Worm (Caenorhabditis elegans) whole organism, midembryonic: ENCODE data around the gene C03G6.6.
"Not testable (repeated sequence)": the region's sequence is repeated elsewhere in the genome, so short reads cannot be mapped to it uniquely, and the experiment has no call there.

Experiments
- T22C8.4 ChIP-seq: fragments of 200-800 bp; sonication (Bioruptor generic); IDR thresholded peaks from 2 replicates; pipeline ENCODE4 v1.3.6; 2022; ENCODE audit warnings: missing genetic modification characterization, missing compliant biosample characterization
- cog-1 ChIP-seq: sonication (generic microtip); optimal IDR thresholded peaks from 2 replicates; lab custom pipeline; 2016; ENCODE audit warnings: missing genetic modification characterization, missing compliant biosample characterization
- flt-1 ChIP-seq: fragments of 200-800 bp; sonication (Bioruptor generic); IDR thresholded peaks from 2 replicates; pipeline ENCODE4 v1.3.6; 2022; ENCODE audit warnings: missing genetic modification characterization, missing compliant biosample characterization
- klf-2 ChIP-seq: fragments of 200-800 bp; sonication (Bioruptor generic); conservative IDR thresholded peaks from 2 replicates; pipeline ENCODE4 v1.3.6; 2022; ENCODE audit warnings: missing genetic modification reagents, missing genetic modification characterization, missing compliant biosample characterization
- med-1 ChIP-seq: sonication (generic microtip); optimal IDR thresholded peaks from 2 replicates; lab custom pipeline; 2017; ENCODE audit warnings: missing genetic modification characterization, mild to moderate bottlenecking, missing compliant biosample characterization, antibody characterized with exemption, missing genetic modification reagents; ENCODE audit not compliant: insufficient read depth
- ref-1 ChIP-seq: fragments of 200-800 bp; sonication (Bioruptor generic); conservative IDR thresholded peaks from 2 replicates; pipeline ENCODE4 v1.3.6; 2022; ENCODE audit warnings: missing genetic modification reagents, missing genetic modification characterization, missing compliant biosample characterization
- tab-1 ChIP-seq: fragments of 200-800 bp; sonication (Bioruptor generic); IDR thresholded peaks from 2 replicates; pipeline ENCODE4 v1.3.6; 2022; ENCODE audit warnings: missing genetic modification characterization, missing compliant biosample characterization
- ztf-23 ChIP-seq: fragments of 200-800 bp; sonication (Bioruptor generic); IDR thresholded peaks from 2 replicates; pipeline ENCODE4 v1.3.6; 2022; ENCODE audit warnings: missing genetic modification reagents, missing genetic modification characterization, missing compliant biosample characterization
- ztf-29 ChIP-seq: fragments of 200-800 bp; sonication (Bioruptor generic); IDR thresholded peaks from 2 replicates; pipeline ENCODE4 v1.3.6; 2022; ENCODE audit warnings: missing genetic modification reagents, missing genetic modification characterization, missing compliant biosample characterization

The C03G6.6 gene

ce11 chrV:7339831-7340230, 17.4 kb upstream of the C03G6.6 start, which contains the start of gene srh-187:
srh-187 (minus strand) TSS chrV:7339931.
- TF ChIP-seq tab-1: no peak
- no peak for TF ChIP-seq cog-1 (tag; lab: Kevin White, UChicago)

- TF ChIP-seq tab-1: no peak
- no peak for TF ChIP-seq cog-1 (tag; lab: Kevin White, UChicago)
- TF ChIP-seq ref-1 (GFP tag; lab: Robert Waterston, UW): no peak
- no peak for TF ChIP-seq ztf-29
- TF ChIP-seq ztf-23 (GFP tag; lab: Robert Waterston, UW): no peak
- TF ChIP-seq klf-2 (GFP tag; lab: Robert Waterston, UW): no peak
- no peak for TF ChIP-seq med-1
- TF ChIP-seq flt-1 (GFP tag; lab: Robert Waterston, UW): no peak
- TF ChIP-seq T22C8.4: no peak
Observed at ce11 chrV:7341942-7342341, 15.3 kb upstream of the C03G6.6 start, which contains the start of the genes nhr-263 and nhr-148. nhr-263 (minus strand) TSS chrV:7342042. nhr-148 (plus strand) TSS chrV:7342156.

ce11 chrV:7343522-7343921, 13.7 kb upstream of the C03G6.6 start, which contains the start of gene srh-244:
srh-244 (plus strand) TSS chrV:7343822.
- TF ChIP-seq cog-1 (tag; lab: Kevin White, UChicago): no peak
- no peak for TF ChIP-seq flt-1 (GFP tag; lab: Robert Waterston, UW)
- no peak for TF ChIP-seq med-1
- TF ChIP-seq T22C8.4: no peak
- no peak for TF ChIP-seq tab-1
- no peak for TF ChIP-seq ref-1 (GFP tag; lab: Robert Waterston, UW)
- no peak for TF ChIP-seq ztf-29
- TF ChIP-seq ztf-23 (GFP tag; lab: Robert Waterston, UW): no peak
- no peak for TF ChIP-seq klf-2 (GFP tag; lab: Robert Waterston, UW)

- not testable (repeated sequence) for TF ChIP-seq med-1; ztf-29; ztf-23 (GFP tag; lab: Robert Waterston, UW)
Observed at ce11 chrV:7345494-7345893, 11.7 kb upstream of the C03G6.6 start, which contains the start of gene nhr-147. nhr-147 (plus strand) TSS chrV:7345794.

ce11 chrV:7349541-7349940, 7.7 kb upstream of the C03G6.6 start, which contains the start of gene nhr-149:
nhr-149 (minus strand) TSS chrV:7349641.
- TF ChIP-seq flt-1 (GFP tag; lab: Robert Waterston, UW): no peak

ce11 chrV:7352186-7353053, 4.8 kb upstream of the C03G6.6 start, which contains the start of the genes srh-231 and srh-275:
srh-231 (minus strand) TSS chrV:7352236.
srh-275 (plus strand) TSS chrV:7353003.
- TF ChIP-seq flt-1 (GFP tag; lab: Robert Waterston, UW) (no peak), ref-1 (GFP tag; lab: Robert Waterston, UW) (no peak), cog-1 (tag; lab: Kevin White, UChicago) (no peak), med-1 (no peak), ztf-23 (GFP tag; lab: Robert Waterston, UW) (no peak), ztf-29 (no peak), klf-2 (GFP tag; lab: Robert Waterston, UW) (no peak), tab-1 (no peak), T22C8.4 (no peak)

ce11 chrV:7353602-7354001, 3.6 kb upstream of the C03G6.6 start:
- TF ChIP-seq tab-1 (no peak), cog-1 (tag; lab: Kevin White, UChicago) (no peak), T22C8.4 (no peak), klf-2 (GFP tag; lab: Robert Waterston, UW) (no peak), flt-1 (GFP tag; lab: Robert Waterston, UW) (no peak), med-1 (no peak), ref-1 (GFP tag; lab: Robert Waterston, UW) (no peak), ztf-23 (GFP tag; lab: Robert Waterston, UW) (no peak), ztf-29 (no peak)

ce11 chrV:7355464-7355863, 1.8 kb upstream of the C03G6.6 start, which contains the start of gene tag-293:
tag-293 (minus strand) TSS chrV:7355564.
- TF ChIP-seq flt-1 (GFP tag; lab: Robert Waterston, UW) (no peak), tab-1 (no peak), cog-1 (tag; lab: Kevin White, UChicago) (no peak), ztf-23 (GFP tag; lab: Robert Waterston, UW) (no peak), ref-1 (GFP tag; lab: Robert Waterston, UW) (no peak), ztf-29 (no peak), klf-2 (GFP tag; lab: Robert Waterston, UW) (no peak), med-1 (no peak), T22C8.4 (no peak)

- TF ChIP-seq med-1: no peak
- no peak for TF ChIP-seq ztf-29
- TF ChIP-seq ref-1 (GFP tag; lab: Robert Waterston, UW): no peak
- no peak for TF ChIP-seq cog-1 (tag; lab: Kevin White, UChicago)
- no peak for TF ChIP-seq klf-2 (GFP tag; lab: Robert Waterston, UW)
- TF ChIP-seq flt-1 (GFP tag; lab: Robert Waterston, UW): no peak
- no peak for TF ChIP-seq T22C8.4
- TF ChIP-seq tab-1: no peak
- TF ChIP-seq ztf-23 (GFP tag; lab: Robert Waterston, UW): no peak
Observed at ce11 chrV:7356684-7357083, 548 bp upstream of the C03G6.6 start, which contains the start of gene C03G6.21. C03G6.21 (minus strand) TSS chrV:7356784.

ce11 chrV:7361673-7362072, 4.4 kb downstream of the C03G6.6 start, which contains the start of gene cyp-35A1:
cyp-35A1 (minus strand) TSS chrV:7361773.
- TF ChIP-seq cog-1 (tag; lab: Kevin White, UChicago) (no peak), ztf-23 (GFP tag; lab: Robert Waterston, UW) (no peak), ztf-29 (no peak), T22C8.4 (no peak)
